Worm (Caenorhabditis elegans): Measurements from ENCODE around the gene best-1.

ce11 chrIV:13127720-13128119, 18.1 kb upstream of the best-1 start:
- no peak for TF ChIP-seq nhr-12 (tag; optimal IDR thresholded peaks at IDR 0.05)
- TF ChIP-seq ceh-83 (GFP tag; optimal IDR thresholded peaks at IDR 0.05) = no peak
- no peak for TF ChIP-seq snpc-4 (tag; optimal IDR thresholded peaks at IDR 0.05)
- TF ChIP-seq nhr-28 (tag; optimal IDR thresholded peaks at IDR 0.05) = no peak
- TF ChIP-seq ztf-11 (tag; optimal IDR thresholded peaks at IDR 0.05) = no peak

All from whole organism, mixed stage, embryonic.